Fruit fly (Drosophila melanogaster): Measurements from ENCODE around the gene Pcmt.

dm6 chr3R:5517876-5518211 lies 36.3 kb downstream of the Pcmt start:
- no peak for TF ChIP-seq psq (optimal IDR thresholded peaks at IDR 0.05)
- no peak for TF ChIP-seq h (optimal IDR thresholded peaks at IDR 0.05)
- no peak for TF ChIP-seq ttk (optimal IDR thresholded peaks at IDR 0.05)
